Worm (Caenorhabditis elegans) whole organism, mixed stage, embryonic: ENCODE measurements around the gene erp-44.3.

Experiments
- blmp-1 ChIP-seq: fragments of 150-350 bp; optimal IDR thresholded peaks from 2 replicates; lab custom pipeline; 2014; ENCODE audit warnings: missing biosample characterization, missing genetic modification characterization
- ceh-39 ChIP-seq: fragments of 150-350 bp; optimal IDR thresholded peaks from 2 replicates; lab custom pipeline; 2014; ENCODE audit warnings: missing biosample characterization, missing genetic modification characterization
- ceh-83 ChIP-seq: fragments of 200-800 bp; sonication (Bioruptor generic); optimal IDR thresholded peaks from 2 replicates; lab custom pipeline; 2018; ENCODE audit warnings: mild to moderate bottlenecking, missing genetic modification characterization, missing compliant biosample characterization
- ces-1 ChIP-seq: fragments of 150-350 bp; optimal IDR thresholded peaks from 2 replicates; lab custom pipeline; 2014; ENCODE audit warnings: missing biosample characterization, missing genetic modification reagents, missing genetic modification characterization
- elt-1 ChIP-seq: sonication (generic microtip); optimal IDR thresholded peaks from 2 replicates; lab custom pipeline; 2017; ENCODE audit warnings: missing genetic modification characterization, mild to moderate bottlenecking, missing compliant biosample characterization, antibody characterized with exemption, moderate library complexity, borderline replicate concordance; ENCODE audit not compliant: insufficient read depth
- flh-1 ChIP-seq: fragments of 200-800 bp; sonication (Bioruptor generic); optimal IDR thresholded peaks from 2 replicates; lab custom pipeline; 2018; ENCODE audit warnings: mild to moderate bottlenecking, missing genetic modification characterization, moderate library complexity, missing compliant biosample characterization
- lin-13 ChIP-seq: fragments of 150-350 bp; optimal IDR thresholded peaks from 2 replicates; lab custom pipeline; 2014; ENCODE audit warnings: missing biosample characterization, missing genetic modification characterization
- lin-32 ChIP-seq: fragments of 200-800 bp; sonication (Bioruptor generic); optimal IDR thresholded peaks from 2 replicates; lab custom pipeline; 2018; ENCODE audit warnings: mild to moderate bottlenecking, missing genetic modification characterization, missing compliant biosample characterization
- nhr-12 ChIP-seq: fragments of 150-350 bp; optimal IDR thresholded peaks from 2 replicates; lab custom pipeline; 2014; ENCODE audit warnings: missing biosample characterization, missing genetic modification characterization
- nhr-2 ChIP-seq: fragments of 150-350 bp; optimal IDR thresholded peaks from 2 replicates; lab custom pipeline; 2014; ENCODE audit warnings: missing biosample characterization, missing genetic modification characterization
- snpc-4 ChIP-seq: fragments of 150-350 bp; optimal IDR thresholded peaks from 2 replicates; lab custom pipeline; 2014; ENCODE audit warnings: missing biosample characterization, missing genetic modification characterization
- zip-8 ChIP-seq: fragments of 150-350 bp; optimal IDR thresholded peaks from 2 replicates; lab custom pipeline; 2014; ENCODE audit warnings: missing biosample characterization, missing genetic modification characterization

The erp-44.3 gene

ce11 chrIV:8173610-8174009 lies 51.2 kb downstream of the erp-44.3 start:
- peak; percentile 83 for TF ChIP-seq blmp-1 (tag; lab: Kevin White, UChicago)
- no peak for TF ChIP-seq snpc-4 (tag; lab: Kevin White, UChicago)
- TF ChIP-seq, all 35 proteins: peak for 1

DNA sequence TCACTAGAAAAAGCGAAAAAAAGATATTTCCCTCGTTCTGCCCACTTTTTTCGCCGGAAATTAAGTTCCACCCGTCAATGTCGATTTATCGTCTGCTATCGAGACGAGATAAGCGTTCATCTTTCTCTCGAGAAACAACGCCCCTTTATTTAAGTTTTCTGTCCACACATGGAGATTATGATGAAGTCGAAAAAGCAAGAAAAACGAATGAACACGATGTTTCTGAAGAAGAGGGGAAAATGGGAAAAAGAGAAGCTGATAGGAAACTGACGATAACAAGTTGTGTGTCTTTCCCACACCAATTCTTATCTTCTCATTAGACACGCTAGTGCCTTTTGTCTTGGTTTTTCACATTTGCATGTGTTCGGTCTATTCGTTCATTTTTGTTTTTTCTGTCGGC lies 52.3 kb downstream of the erp-44.3 start:
- no peak for TF ChIP-seq ceh-39 (tag; lab: Kevin White, UChicago)
- TF ChIP-seq lin-13 (tag; lab: Kevin White, UChicago): no peak
- no peak for TF ChIP-seq nhr-12 (tag; lab: Kevin White, UChicago)
- TF ChIP-seq ceh-83 (GFP tag; lab: Kevin White, UChicago): no peak
- TF ChIP-seq elt-1 (tag; lab: Kevin White, UChicago): no peak
- TF ChIP-seq zip-8 (tag; lab: Kevin White, UChicago): no peak
- TF ChIP-seq lin-32 (GFP tag; lab: Kevin White, UChicago): no peak
- TF ChIP-seq nhr-2 (tag; lab: Kevin White, UChicago): no peak

DNA sequence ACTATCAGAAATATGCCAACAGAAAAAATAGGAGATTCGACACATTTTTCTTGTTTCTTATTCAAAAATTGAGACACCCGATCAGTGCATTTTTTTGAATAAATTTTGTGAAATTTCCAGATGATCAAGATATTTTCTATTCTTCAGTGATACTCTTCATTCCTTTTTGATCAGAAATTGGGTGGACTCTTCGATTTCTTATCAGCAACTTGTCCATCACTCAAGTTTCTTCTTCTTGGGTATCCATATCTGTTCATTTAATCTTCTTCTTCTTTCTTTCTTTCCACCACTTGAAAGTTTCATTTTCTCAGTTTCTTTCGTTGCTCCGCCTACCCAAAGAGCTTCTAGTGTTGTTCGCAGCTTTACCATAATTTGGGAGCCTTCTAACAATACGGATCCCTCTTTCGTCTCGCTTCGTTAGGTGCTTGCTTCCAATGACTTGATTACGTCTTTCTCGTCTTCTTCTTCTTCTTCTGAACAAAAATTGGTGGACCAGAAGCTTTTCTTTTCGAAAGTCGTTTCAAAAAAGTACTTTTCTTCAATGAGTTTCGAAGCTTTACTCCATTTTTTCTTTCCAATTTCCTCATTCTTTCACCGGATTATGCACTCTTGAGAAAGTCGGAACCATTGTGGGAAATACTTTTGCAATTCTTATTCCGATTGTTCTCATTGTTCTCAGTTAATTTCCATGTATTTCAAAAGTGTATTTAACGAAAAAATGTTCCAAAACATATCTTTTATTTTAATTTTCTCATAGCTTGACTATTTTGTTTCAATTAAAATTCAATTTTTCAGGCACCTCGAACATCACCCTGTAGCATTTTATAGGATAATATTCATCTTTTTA lies 53.5 kb downstream of the erp-44.3 start, which contains the start of gene pct-1:
Gene pct-1 (plus strand): TSS at position 797 of the 847 bp plus-strand sequence.
- TF ChIP-seq ces-1 (GFP tag; lab: Kevin White, UChicago): peak; percentile 69
- no peak for TF ChIP-seq flh-1 (GFP tag; lab: Kevin White, UChicago)
